Worm (Caenorhabditis elegans) whole organism, dauer: ENCODE data around the gene ttr-15.

Experiments
- unc-62 ChIP-seq: sonication (generic microtip); optimal IDR thresholded peaks from 2 replicates; lab custom pipeline; 2017; ENCODE audit warnings: missing biosample characterization, missing genetic modification reagents, missing genetic modification characterization

Gene ttr-15

DNA sequence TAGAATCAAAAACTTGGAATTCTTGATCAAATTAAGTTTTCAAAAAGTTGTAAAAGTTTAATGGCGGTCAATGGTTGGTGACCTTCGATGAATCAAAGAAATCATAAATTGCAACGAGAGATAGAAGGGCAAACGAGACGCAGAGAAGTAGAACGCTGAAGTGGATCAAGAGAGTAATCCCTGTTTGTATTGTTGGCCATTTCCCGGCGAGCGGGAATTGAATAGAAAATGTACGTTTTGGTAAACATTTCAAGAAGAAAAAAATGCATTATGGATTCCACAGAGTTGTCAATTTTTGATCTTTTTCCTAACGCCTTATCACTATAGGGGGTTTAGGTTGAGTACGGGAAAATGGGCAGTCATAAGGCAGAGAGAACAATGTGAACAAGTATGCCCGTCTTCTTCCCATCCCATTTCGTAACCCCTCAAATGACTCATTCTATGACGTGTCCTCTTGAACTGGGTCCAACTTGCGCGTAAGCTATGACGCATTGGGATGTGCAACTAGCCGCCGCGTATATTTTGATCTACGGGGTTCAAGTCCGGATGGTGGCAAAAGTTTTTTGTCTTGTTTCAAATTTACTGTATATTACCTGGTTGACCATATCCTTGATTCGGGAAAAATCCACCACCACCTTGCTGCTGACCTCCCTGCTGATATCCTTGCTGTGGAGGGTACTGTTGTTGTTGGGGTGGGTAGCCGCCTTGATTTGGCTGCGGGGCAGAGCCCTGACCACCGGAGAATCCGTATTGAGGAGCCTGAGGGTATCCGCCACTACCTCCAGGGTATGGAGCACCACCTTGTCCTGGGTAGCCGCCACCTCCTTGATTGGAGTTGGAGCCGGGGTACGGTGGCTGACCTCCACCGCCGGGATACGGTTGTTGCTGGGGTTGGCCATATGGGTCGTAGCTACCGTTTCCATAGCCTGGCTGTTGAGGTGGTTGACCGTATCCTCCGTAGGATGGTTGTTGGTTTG, 8.8 kb upstream of the ttr-15 start:
- no peak for TF ChIP-seq unc-62 (GFP tag; lab: Kevin White, UChicago)

- no peak for TF ChIP-seq unc-62 (GFP tag; lab: Kevin White, UChicago)
Measured at ce11 chrIII:10329811-10330210, 7.8 kb upstream of the ttr-15 start.

DNA sequence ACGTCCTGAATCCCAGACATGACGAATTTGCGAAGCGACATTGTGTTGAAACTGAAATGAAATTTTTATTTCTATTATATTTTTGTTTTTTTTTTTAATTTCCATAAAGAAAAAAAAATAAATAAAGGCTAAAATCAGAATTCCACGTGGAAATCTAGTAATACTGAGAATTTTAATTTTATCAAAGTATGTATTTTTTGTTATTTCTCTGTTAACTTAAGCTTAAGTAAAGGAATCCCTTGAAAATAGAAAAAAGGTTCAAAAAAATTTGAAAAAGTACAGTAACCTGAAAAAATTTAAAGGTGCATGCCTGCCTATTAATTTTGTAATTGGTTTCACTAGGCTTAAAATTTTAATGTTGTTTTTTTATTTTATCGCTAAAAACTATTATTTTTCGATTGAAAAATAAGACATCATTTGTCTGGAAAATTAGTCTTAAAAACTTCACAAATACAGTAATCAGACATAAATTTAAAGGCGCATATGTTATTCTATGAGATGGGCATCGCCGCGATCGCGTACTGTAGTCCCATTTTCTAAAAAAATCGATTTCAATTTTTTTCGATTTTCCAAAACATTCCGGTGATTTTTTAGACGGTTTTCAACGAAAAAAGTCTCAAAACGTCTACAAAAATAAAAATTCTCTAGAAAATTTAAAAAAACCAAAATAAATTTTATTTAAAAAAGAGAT, 7.1 kb upstream of the ttr-15 start, which contains the start of gene nex-2:
nex-2 (minus strand) TSS at position 51 of the 691 bp plus-strand sequence.
- TF ChIP-seq unc-62 (GFP tag; lab: Kevin White, UChicago) = no peak

DNA sequence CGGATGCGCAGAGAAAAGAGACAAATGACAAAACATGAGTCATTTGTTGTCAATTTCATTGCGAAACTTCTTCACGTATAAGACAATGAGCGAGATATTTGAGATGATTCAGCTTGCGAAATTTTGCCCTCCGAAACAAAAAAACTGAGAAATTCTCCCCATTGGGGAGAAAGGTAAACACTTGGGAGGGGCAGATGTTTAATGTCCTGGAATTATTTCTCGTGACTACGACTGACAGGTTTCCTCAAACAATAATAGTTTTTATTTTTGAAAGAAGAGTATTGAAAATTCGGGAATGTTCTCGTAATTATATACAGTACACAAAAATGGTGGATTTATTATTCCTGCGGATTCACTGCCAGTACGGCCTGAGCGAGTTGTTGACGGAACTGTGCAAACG, 6.4 kb upstream of the ttr-15 start:
- no peak for TF ChIP-seq unc-62 (GFP tag; lab: Kevin White, UChicago)

ce11 chrIII:10332560-10332959, 5.1 kb upstream of the ttr-15 start, which contains the start of gene T07C4.12:
Gene T07C4.12, minus strand, starts transcription at chrIII:10332660.
- no peak for TF ChIP-seq unc-62 (GFP tag; lab: Kevin White, UChicago)

ce11 chrIII:10333961-10334542, 3.6 kb upstream of the ttr-15 start, which contains the start of the genes jmjd-4 and mev-1:
Gene jmjd-4, minus strand, starts transcription at chrIII:10334018.
Gene mev-1, plus strand, starts transcription at chrIII:10334277.
- TF ChIP-seq unc-62 (GFP tag; lab: Kevin White, UChicago) = no peak

DNA sequence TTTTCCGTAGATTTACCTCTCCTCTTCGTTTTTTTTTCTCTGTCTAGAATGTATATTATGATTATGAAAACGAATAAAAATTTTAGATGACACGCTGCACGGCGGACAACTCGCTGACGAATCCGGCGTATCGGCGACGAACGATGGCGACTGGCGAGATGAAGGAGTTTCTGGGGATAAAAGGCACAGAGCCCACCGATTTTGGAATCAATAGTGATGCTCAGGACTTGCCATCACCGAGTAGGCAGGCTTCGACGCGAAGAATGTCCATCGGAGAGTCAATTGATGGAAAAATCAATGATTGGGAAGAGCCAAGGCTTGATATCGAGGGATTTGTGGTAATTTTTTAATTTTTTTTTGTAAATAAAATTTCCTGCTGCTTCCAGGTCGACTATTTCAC, 2.6 kb upstream of the ttr-15 start, which contains the start of gene ced-9:
ced-9 (plus strand) TSS at position 87 of the 400 bp plus-strand sequence.
- no peak for TF ChIP-seq unc-62 (GFP tag; lab: Kevin White, UChicago)

DNA sequence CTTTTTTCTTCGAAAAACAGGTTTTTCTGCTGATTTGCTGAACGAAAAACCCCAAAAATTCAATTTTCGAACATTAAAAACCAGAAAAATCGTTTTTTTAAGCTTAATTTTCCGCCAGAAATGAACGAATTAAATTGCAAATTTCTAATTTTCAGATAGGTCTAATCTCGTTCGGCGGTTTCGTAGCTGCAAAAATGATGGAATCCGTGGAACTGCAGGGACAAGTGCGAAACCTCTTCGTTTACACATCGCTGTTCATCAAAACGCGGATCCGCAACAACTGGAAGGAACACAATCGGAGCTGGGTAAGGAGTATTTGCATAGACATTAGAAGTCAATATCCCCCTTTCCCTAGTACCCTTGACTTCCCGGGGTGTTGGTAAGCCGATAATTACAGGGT, 1.5 kb upstream of the ttr-15 start:
- no peak for TF ChIP-seq unc-62 (GFP tag; lab: Kevin White, UChicago)

DNA sequence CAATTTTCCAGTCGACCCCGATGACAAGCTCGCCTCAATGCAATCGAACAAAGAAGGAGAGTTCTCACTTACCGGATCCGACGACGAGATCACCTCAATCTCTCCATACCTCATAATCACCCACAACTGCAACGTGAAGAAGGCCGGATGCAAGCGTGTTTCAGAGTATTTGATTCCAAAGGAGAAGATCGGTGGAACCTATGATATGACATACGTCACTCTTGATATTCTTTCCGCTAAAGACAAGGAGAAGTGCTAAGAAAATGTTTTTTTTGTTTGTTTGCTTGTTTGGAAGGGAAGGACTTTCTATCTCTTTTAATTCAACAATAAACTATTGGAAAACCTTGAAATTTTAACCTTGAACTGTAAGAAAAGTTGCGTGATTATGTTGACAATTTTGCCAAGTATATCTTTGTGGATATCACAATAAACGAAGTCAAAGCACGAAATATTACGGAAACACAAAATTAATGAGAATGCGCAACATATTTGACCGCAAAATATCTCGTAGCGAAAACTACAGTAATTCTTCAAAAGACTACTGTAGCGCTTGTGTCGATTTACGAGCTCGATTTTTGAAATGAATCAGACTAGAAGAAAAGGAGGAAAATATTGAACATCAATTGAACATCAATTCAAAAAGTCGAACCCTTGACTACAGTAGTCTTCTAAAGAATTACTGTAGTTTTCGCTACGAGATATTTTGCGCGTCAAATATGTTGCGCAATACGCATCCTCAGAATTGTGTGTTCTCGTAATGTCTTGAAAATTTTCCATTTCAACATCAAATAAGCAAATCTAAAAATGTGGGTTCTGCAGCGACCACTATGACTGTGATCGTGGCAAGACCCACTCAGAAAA, 1.6 kb downstream of the ttr-15 start:
- TF ChIP-seq unc-62 (GFP tag; lab: Kevin White, UChicago) = no peak

DNA sequence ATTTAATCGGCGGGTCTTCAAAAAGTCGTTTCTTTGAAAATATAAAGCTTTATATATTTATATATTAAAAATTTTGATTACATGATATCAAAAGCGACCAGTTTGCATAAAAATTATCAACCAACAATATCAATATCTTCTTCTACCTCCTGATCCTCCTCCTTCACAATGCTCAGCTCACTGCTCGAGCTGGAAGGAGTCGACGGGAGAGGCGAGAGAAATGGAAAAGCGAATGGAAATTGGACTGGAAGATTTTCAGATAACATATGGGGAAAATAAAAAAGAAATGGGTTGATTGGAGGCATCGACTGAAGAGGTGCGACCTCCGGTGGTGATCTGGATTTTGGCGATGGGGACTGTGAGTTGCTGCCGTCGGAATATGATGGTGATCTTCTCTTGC, 2.3 kb downstream of the ttr-15 start:
- no peak for TF ChIP-seq unc-62 (GFP tag; lab: Kevin White, UChicago)

- no peak for TF ChIP-seq unc-62 (GFP tag; lab: Kevin White, UChicago)
Measured at ce11 chrIII:10341758-10342157, 4.1 kb downstream of the ttr-15 start, which contains the start of gene tbx-9. Gene tbx-9, minus strand, starts transcription at chrIII:10341858.

- no peak for TF ChIP-seq unc-62 (GFP tag; lab: Kevin White, UChicago)
Measured at ce11 chrIII:10344762-10345161, 7.1 kb downstream of the ttr-15 start.

- no peak for TF ChIP-seq unc-62 (GFP tag; lab: Kevin White, UChicago)
Measured at ce11 chrIII:10347049-10347448, 9.4 kb downstream of the ttr-15 start, which contains the start of gene tbx-8. Gene tbx-8, plus strand, starts transcription at chrIII:10347349.

- no peak for TF ChIP-seq unc-62 (GFP tag; lab: Kevin White, UChicago)
Measured at ce11 chrIII:10351595-10352207, 14.1 kb downstream of the ttr-15 start, which contains the start of gene T07C4.3. Gene T07C4.3, plus strand, starts transcription at chrIII:10352157.
